Worm (Caenorhabditis elegans): ENCODE measurements around the gene ZC395.4.

- no peak for TF ChIP-seq ceh-82 (tag; optimal IDR thresholded peaks at IDR 0.05)
- TF ChIP-seq lin-39 (tag; optimal IDR thresholded peaks at IDR 0.05), result no peak
- TF ChIP-seq lin-15B (tag; optimal IDR thresholded peaks at IDR 0.05), result no peak
- TF ChIP-seq Y116A8C.19 (tag; optimal IDR thresholded peaks at IDR 0.05; ENCODE audit: borderline replicate concordance), result no peak
Observed at ce11 chrIII:5301786-5302268, 31.9 kb downstream of the ZC395.4 start, which contains the start of the genes T15B12.2 and F52C9.5.
